Worm (Caenorhabditis elegans): ENCODE data around the gene ZK354.2.

The ZK354.2 gene

ce11 chrIV:5364135-5364609, 51.0 kb downstream of the ZK354.2 start, which contains the start of the genes hda-6 and F41H10.4 (continued):
- TF ChIP-seq unc-86 (tag; optimal IDR thresholded peaks at IDR 0.05): peak; percentile 72
- no peak for TF ChIP-seq fos-1 (tag; optimal IDR thresholded peaks at IDR 0.05)
- peak; percentile 65 for TF ChIP-seq sox-4 (tag; optimal IDR thresholded peaks at IDR 0.05)
- TF ChIP-seq lsy-2 (tag; optimal IDR thresholded peaks at IDR 0.05): peak; percentile 87
- no peak for TF ChIP-seq unc-62 (GFP tag; optimal IDR thresholded peaks at IDR 0.05)
- TF ChIP-seq mef-2 (tag; optimal IDR thresholded peaks at IDR 0.05): peak; percentile 15
- peak; percentile 76 for TF ChIP-seq snpc-4 (tag; optimal IDR thresholded peaks at IDR 0.05)
- no peak for TF ChIP-seq ets-5 (GFP tag; IDR thresholded peaks at IDR 0.05)
- TF ChIP-seq aha-1 (tag; optimal IDR thresholded peaks at IDR 0.05): no peak
- TF ChIP-seq aly-2 (tag; optimal IDR thresholded peaks at IDR 0.05): no peak
- no peak for TF ChIP-seq ceh-63 (GFP tag; optimal IDR thresholded peaks at IDR 0.05)
- peak; percentile 83 for TF ChIP-seq nhr-90 (tag; optimal IDR thresholded peaks at IDR 0.05; ENCODE audit: poor library complexity)
- TF ChIP-seq elt-2 (tag; optimal IDR thresholded peaks at IDR 0.05): peak; percentile 57
- peak; percentile 85 for TF ChIP-seq dsc-1 (tag; optimal IDR thresholded peaks at IDR 0.05)
- TF ChIP-seq hlh-17 (GFP tag; optimal IDR thresholded peaks at IDR 0.05; ENCODE audit: borderline replicate concordance): no peak
- peak; percentile 59; the same call in 1 of the 2 replicates for TF ChIP-seq unc-98 (GFP tag; IDR thresholded peaks at IDR 0.05)
- TF ChIP-seq egl-13 (tag; optimal IDR thresholded peaks at IDR 0.05): peak; percentile 76
- TF ChIP-seq lin-14 (GFP tag; optimal IDR thresholded peaks at IDR 0.05): peak; percentile 88
- TF ChIP-seq pag-3 (tag; optimal IDR thresholded peaks at IDR 0.05; ENCODE audit: borderline replicate concordance, insufficient read depth): no peak
- peak in 1 of 2 experiments; percentile 72 for TF ChIP-seq mdl-1 (tag; optimal IDR thresholded peaks at IDR 0.05)
- TF ChIP-seq efl-3 (GFP tag; optimal IDR thresholded peaks at IDR 0.05): no peak
- no peak for TF ChIP-seq ceh-88 (GFP tag; IDR thresholded peaks at IDR 0.05)
- no peak for TF ChIP-seq nhr-11 (tag; optimal IDR thresholded peaks at IDR 0.05)
- peak; percentile 39 for TF ChIP-seq nhr-77 (tag; optimal IDR thresholded peaks at IDR 0.05)
- no peak for TF ChIP-seq hlh-4 (tag; optimal IDR thresholded peaks at IDR 0.05)
- peak; percentile 40 for TF ChIP-seq blmp-1 (tag; optimal IDR thresholded peaks at IDR 0.05)
- no peak for TF ChIP-seq nhr-28 (tag; optimal IDR thresholded peaks at IDR 0.05)
- TF ChIP-seq xbp-1 (tag; optimal IDR thresholded peaks at IDR 0.05): peak; percentile 87
- TF ChIP-seq egl-27 (tag; optimal IDR thresholded peaks at IDR 0.05): no peak
- TF ChIP-seq zag-1 (tag; optimal IDR thresholded peaks at IDR 0.05): no peak
- TF ChIP-seq swsn-7 (tag; optimal IDR thresholded peaks at IDR 0.05): peak; percentile 79
- no peak for TF ChIP-seq skn-1 (tag; optimal IDR thresholded peaks at IDR 0.05)
- TF ChIP-seq lin-35 (GFP tag; optimal IDR thresholded peaks at IDR 0.05): peak; percentile 80 to 88
- peak; percentile 43 for TF ChIP-seq lin-13 (GFP tag; optimal IDR thresholded peaks at IDR 0.05)
- no peak for TF ChIP-seq sup-37 (GFP tag; optimal IDR thresholded peaks at IDR 0.05)
- peak; percentile 88 for TF ChIP-seq F16B12.6 (tag; optimal IDR thresholded peaks at IDR 0.05)
- peak; percentile 40 for TF ChIP-seq C04F5.9 (tag; optimal IDR thresholded peaks at IDR 0.05)
- TF ChIP-seq zip-4 (GFP tag; optimal IDR thresholded peaks at IDR 0.05): peak; percentile 53
- no peak for TF ChIP-seq unc-30 (tag; optimal IDR thresholded peaks at IDR 0.05)
- TF ChIP-seq ces-1 (GFP tag; optimal IDR thresholded peaks at IDR 0.05): no peak
- no peak for TF ChIP-seq nhr-237 (tag; optimal IDR thresholded peaks at IDR 0.05)
- peak; percentile 79 for TF ChIP-seq nhr-20 (tag; optimal IDR thresholded peaks at IDR 0.05)
- no peak for TF ChIP-seq C34B4.2 (tag; optimal IDR thresholded peaks at IDR 0.05)
- peak; percentile 96 for TF ChIP-seq lir-3 (tag; optimal IDR thresholded peaks at IDR 0.05; ENCODE audit: poor library complexity)
- no peak for TF ChIP-seq ceh-8 (GFP tag; optimal IDR thresholded peaks at IDR 0.05)
- TF ChIP-seq fkh-10 (GFP tag; optimal IDR thresholded peaks at IDR 0.05): no peak
- peak; percentile 86 for TF ChIP-seq nhr-47 (tag; optimal IDR thresholded peaks at IDR 0.05)
- TF ChIP-seq alr-1 (tag; optimal IDR thresholded peaks at IDR 0.05; ENCODE audit: borderline replicate concordance): no peak
